Worm (Caenorhabditis elegans) whole organism, L1 larva: ENCODE data around the gene hil-3.

Experiments used
- C34B4.2 ChIP-seq: sonication (generic microtip); optimal IDR thresholded peaks from 2 replicates; lab custom pipeline; 2017; ENCODE audit warnings: mild to moderate bottlenecking, missing genetic modification characterization, missing compliant biosample characterization
- Y116A8C.19 ChIP-seq: sonication (generic microtip); optimal IDR thresholded peaks from 2 replicates; lab custom pipeline; 2016; ENCODE audit warnings: missing compliant biosample characterization, missing genetic modification characterization, borderline replicate concordance
- aha-1 ChIP-seq: fragments of 150-350 bp; optimal IDR thresholded peaks from 2 replicates; lab custom pipeline; 2014; ENCODE audit warnings: missing biosample characterization, missing genetic modification characterization
- alr-1 ChIP-seq: fragments of 200-800 bp; sonication (Bioruptor generic); optimal IDR thresholded peaks from 2 replicates; lab custom pipeline; 2018; ENCODE audit warnings: borderline replicate concordance, mild to moderate bottlenecking, missing genetic modification characterization, missing compliant biosample characterization
- ama-1 ChIP-seq: fragments of 150-350 bp; optimal IDR thresholded peaks from 2 replicates; lab custom pipeline; 2014
- blmp-1 ChIP-seq: fragments of 150-350 bp; optimal IDR thresholded peaks from 2 replicates; lab custom pipeline; 2014; ENCODE audit warnings: missing biosample characterization, missing genetic modification characterization
- ceh-63 ChIP-seq: fragments of 200-800 bp; sonication (Bioruptor generic); optimal IDR thresholded peaks from 2 replicates; lab custom pipeline; 2018; ENCODE audit warnings: mild to moderate bottlenecking, missing genetic modification characterization, missing compliant biosample characterization
- ceh-90 ChIP-seq: sonication (generic microtip); optimal IDR thresholded peaks from 2 replicates; lab custom pipeline; 2016; ENCODE audit warnings: missing genetic modification characterization, missing compliant biosample characterization
- dsc-1 ChIP-seq: sonication (generic microtip); optimal IDR thresholded peaks from 2 replicates; lab custom pipeline; 2016; ENCODE audit warnings: mild to moderate bottlenecking, missing genetic modification characterization, missing compliant biosample characterization
- efl-1 ChIP-seq, 4 experiments: fragments of 150-350 bp; optimal IDR thresholded peaks in 3 of 4; peaks in 1 of 4; 1 replicate in 1 of 4; 2 replicates in 3 of 4; lab custom pipeline; 2014; ENCODE audit warnings: missing biosample characterization in 2 of 4, missing genetic modification characterization in 2 of 4, missing genetic modification reagents in 2 of 4
- elt-2 ChIP-seq: sonication (generic microtip); optimal IDR thresholded peaks from 2 replicates; lab custom pipeline; 2016; ENCODE audit warnings: missing genetic modification characterization, mild to moderate bottlenecking, inconsistent platforms, missing compliant biosample characterization, missing genetic modification reagents
- fkh-4 ChIP-seq: sonication (generic microtip); optimal IDR thresholded peaks from 2 replicates; lab custom pipeline; 2016; ENCODE audit warnings: missing compliant biosample characterization, missing genetic modification characterization, borderline replicate concordance
- grh-1 ChIP-seq: fragments of 200-800 bp; sonication (Bioruptor generic); IDR thresholded peaks from 2 replicates; pipeline ENCODE4 v1.3.6; 2022; ENCODE audit warnings: missing genetic modification reagents, missing genetic modification characterization, missing compliant biosample characterization
- hlh-17 ChIP-seq: fragments of 200-800 bp; sonication (Bioruptor generic); optimal IDR thresholded peaks from 2 replicates; lab custom pipeline; 2018; ENCODE audit warnings: missing genetic modification characterization, mild to moderate bottlenecking, missing compliant biosample characterization, moderate library complexity, borderline replicate concordance
- hlh-4 ChIP-seq: sonication (generic microtip); optimal IDR thresholded peaks from 2 replicates; lab custom pipeline; 2016; ENCODE audit warnings: mild to moderate bottlenecking, missing genetic modification characterization, missing compliant biosample characterization
- hpl-2 ChIP-seq: fragments of 150-350 bp; optimal IDR thresholded peaks from 2 replicates; lab custom pipeline; 2014; ENCODE audit warnings: missing biosample characterization, missing genetic modification reagents, missing genetic modification characterization
- irx-1 ChIP-seq: sonication (generic microtip); optimal IDR thresholded peaks from 2 replicates; lab custom pipeline; 2016; ENCODE audit warnings: missing genetic modification characterization, missing compliant biosample characterization
- isw-1 ChIP-seq: fragments of 200-800 bp; sonication (Bioruptor generic); IDR thresholded peaks from 2 replicates; pipeline ENCODE4 v1.3.6; 2022; ENCODE audit warnings: missing genetic modification characterization, missing compliant biosample characterization
- lin-13 ChIP-seq: fragments of 150-350 bp; optimal IDR thresholded peaks from 2 replicates; lab custom pipeline; 2014; ENCODE audit warnings: missing biosample characterization, missing genetic modification reagents, missing genetic modification characterization
- lin-14 ChIP-seq: fragments of 200-800 bp; sonication (Bioruptor generic); optimal IDR thresholded peaks from 2 replicates; lab custom pipeline; 2018; ENCODE audit warnings: mild to moderate bottlenecking, missing genetic modification characterization, moderate library complexity, missing compliant biosample characterization
- lin-35 ChIP-seq, 2 experiments: fragments of 150-350 bp; optimal IDR thresholded peaks; 2 replicates each; lab custom pipeline; 2014; ENCODE audit warnings: missing biosample characterization in 2 of 2, missing genetic modification characterization in 2 of 2, missing genetic modification reagents in 2 of 2
- lsy-2 ChIP-seq, 2 experiments: fragments of 150-350 bp; optimal IDR thresholded peaks; 2 replicates each; lab custom pipeline; 2014; ENCODE audit warnings: missing biosample characterization in 2 of 2, missing genetic modification characterization in 2 of 2
- mab-9 ChIP-seq: fragments of 200-800 bp; sonication (Bioruptor generic); IDR thresholded peaks from 2 replicates; pipeline ENCODE4 v1.3.6; 2022; ENCODE audit warnings: missing genetic modification reagents, missing genetic modification characterization, missing compliant biosample characterization
- mdl-1 ChIP-seq, 2 experiments: fragments of 150-350 bp; optimal IDR thresholded peaks; 2 replicates each; lab custom pipeline; 2014 to 2017; ENCODE audit warnings: missing biosample characterization in 2 of 2, missing genetic modification characterization in 2 of 2, inconsistent platforms in 1 of 2
- mef-2 ChIP-seq: fragments of 150-350 bp; optimal IDR thresholded peaks from 2 replicates; lab custom pipeline; 2014; ENCODE audit warnings: missing biosample characterization, missing genetic modification characterization
- mep-1 ChIP-seq: fragments of 150-350 bp; optimal IDR thresholded peaks from 2 replicates; lab custom pipeline; 2014; ENCODE audit warnings: missing biosample characterization, missing genetic modification characterization
- nhr-19 ChIP-seq: fragments of 200-800 bp; sonication (Bioruptor generic); conservative IDR thresholded peaks from 2 replicates; pipeline ENCODE4 v1.3.6; 2022; ENCODE audit warnings: missing genetic modification characterization, missing compliant biosample characterization
- nhr-71 ChIP-seq: sonication (generic microtip); optimal IDR thresholded peaks from 2 replicates; lab custom pipeline; 2016; ENCODE audit warnings: mild to moderate bottlenecking, missing genetic modification characterization, moderate library complexity, missing compliant biosample characterization
- nhr-84 ChIP-seq: sonication (generic microtip); optimal IDR thresholded peaks from 2 replicates; lab custom pipeline; 2017; ENCODE audit warnings: missing biosample characterization, missing genetic modification characterization
- nhr-85 ChIP-seq: sonication (generic microtip); peaks from one replicate; lab custom pipeline; 2016; ENCODE audit warnings: missing genetic modification characterization, inconsistent platforms, missing compliant biosample characterization
- nhr-90 ChIP-seq: sonication (generic microtip); optimal IDR thresholded peaks from 2 replicates; lab custom pipeline; 2016; ENCODE audit warnings: mild to moderate bottlenecking, missing genetic modification characterization, missing compliant biosample characterization; ENCODE audit not compliant: poor library complexity
- pag-3 ChIP-seq: sonication (generic microtip); optimal IDR thresholded peaks from 2 replicates; lab custom pipeline; 2017; ENCODE audit warnings: missing genetic modification characterization, mild to moderate bottlenecking, missing compliant biosample characterization, antibody characterized with exemption, borderline replicate concordance; ENCODE audit not compliant: insufficient read depth
- pqm-1 ChIP-seq: sonication (generic microtip); optimal IDR thresholded peaks from 3 replicates; lab custom pipeline; 2017; ENCODE audit warnings: missing biosample characterization, missing genetic modification characterization
- skn-1 ChIP-seq: fragments of 150-350 bp; optimal IDR thresholded peaks from 2 replicates; lab custom pipeline; 2014; ENCODE audit warnings: missing biosample characterization, missing genetic modification characterization
- snpc-4 ChIP-seq: fragments of 150-350 bp; optimal IDR thresholded peaks from 2 replicates; lab custom pipeline; 2014; ENCODE audit warnings: missing biosample characterization, missing genetic modification characterization
- snu-23 ChIP-seq: sonication (generic microtip); optimal IDR thresholded peaks from 2 replicates; lab custom pipeline; 2016; ENCODE audit warnings: missing genetic modification characterization, missing compliant biosample characterization
- sox-4 ChIP-seq: sonication (generic microtip); optimal IDR thresholded peaks from 2 replicates; lab custom pipeline; 2016; ENCODE audit warnings: missing genetic modification characterization, missing compliant biosample characterization
- swsn-7 ChIP-seq: sonication (generic microtip); optimal IDR thresholded peaks from 2 replicates; lab custom pipeline; 2016; ENCODE audit warnings: missing genetic modification characterization, missing compliant biosample characterization
- tbx-2 ChIP-seq: sonication (generic microtip); optimal IDR thresholded peaks from 2 replicates; lab custom pipeline; 2016; ENCODE audit warnings: missing genetic modification characterization, missing compliant biosample characterization
- tlp-1 ChIP-seq: fragments of 150-350 bp; optimal IDR thresholded peaks from 2 replicates; lab custom pipeline; 2014; ENCODE audit warnings: missing biosample characterization, missing genetic modification characterization
- unc-30 ChIP-seq: sonication (generic microtip); optimal IDR thresholded peaks from 2 replicates; lab custom pipeline; 2017; ENCODE audit warnings: missing biosample characterization, missing genetic modification characterization
- unc-86 ChIP-seq: sonication (generic microtip); optimal IDR thresholded peaks from 2 replicates; lab custom pipeline; 2016; ENCODE audit warnings: missing genetic modification characterization, missing compliant biosample characterization
- unc-98 ChIP-seq: fragments of 200-800 bp; sonication (Bioruptor generic); IDR thresholded peaks from 2 replicates; pipeline ENCODE4 v1.3.6; 2022; ENCODE audit warnings: missing genetic modification characterization, missing compliant biosample characterization
- vab-15 ChIP-seq: sonication (generic microtip); optimal IDR thresholded peaks from 2 replicates; lab custom pipeline; 2017; ENCODE audit warnings: missing genotype, mild to moderate bottlenecking, missing genetic modification characterization, missing compliant biosample characterization
- xbp-1 ChIP-seq: sonication (generic microtip); optimal IDR thresholded peaks from 2 replicates; lab custom pipeline; 2016; ENCODE audit warnings: missing genetic modification characterization, missing compliant biosample characterization
- zag-1 ChIP-seq: fragments of 150-350 bp; optimal IDR thresholded peaks from 2 replicates; lab custom pipeline; 2014; ENCODE audit warnings: missing biosample characterization, missing genetic modification characterization
- zip-4 ChIP-seq: fragments of 200-800 bp; sonication (Bioruptor generic); optimal IDR thresholded peaks from 2 replicates; lab custom pipeline; 2018; ENCODE audit warnings: mild to moderate bottlenecking, missing genetic modification characterization, moderate library complexity, missing compliant biosample characterization
- ztf-11 ChIP-seq, 2 experiments: sonication (generic microtip); optimal IDR thresholded peaks; 2 replicates each; lab custom pipeline; 2016 to 2017; ENCODE audit warnings: missing genetic modification characterization in 2 of 2, missing biosample characterization in 1 of 2, missing compliant biosample characterization in 1 of 2

hil-3 gene

DNA sequence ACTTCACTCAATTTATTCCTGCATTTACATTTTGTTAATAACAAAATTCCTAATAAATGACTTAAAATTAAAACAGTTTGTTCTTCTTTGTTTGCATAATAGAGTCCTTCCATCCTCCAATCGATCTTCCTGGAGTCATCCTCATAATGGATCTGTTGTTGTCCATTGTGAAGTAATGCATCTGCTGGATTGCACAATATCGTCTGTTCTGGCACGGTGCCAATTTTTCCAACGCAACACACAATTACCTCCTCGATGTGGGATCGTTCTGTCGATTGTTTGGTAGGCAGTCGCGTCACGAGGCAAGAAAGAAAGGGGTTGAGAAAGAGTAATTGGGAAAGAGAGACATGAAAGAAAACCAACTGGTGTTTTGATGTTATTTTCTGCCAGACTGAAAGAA, 1.0 kb downstream of the hil-3 start (continued):
- TF ChIP-seq ztf-11 (tag; optimal IDR thresholded peaks at IDR 0.05; lab: Kevin White, UChicago) (peak in 1 of 2 experiments; percentile 69), lin-14 (GFP tag; lab: Kevin White, UChicago) (peak; percentile 50), lsy-2 (tag; optimal IDR thresholded peaks at IDR 0.05; lab: Kevin White, UChicago) (peak; percentile 0 to 29), nhr-71 (peak; percentile 56), elt-2 (no peak), unc-98 (GFP tag; lab: Robert Waterston, UW) (no peak), mdl-1 (tag; optimal IDR thresholded peaks at IDR 0.05; lab: Kevin White, UChicago) (peak in 1 of 2 experiments; percentile 45), sox-4 (tag; lab: Kevin White, UChicago) (no peak), swsn-7 (tag; lab: Kevin White, UChicago) (peak; percentile 53), pag-3 (tag; lab: Kevin White, UChicago) (no peak), efl-1 (optimal IDR thresholded peaks at IDR 0.05; lab: Kevin White, UChicago) (peak; percentile 6 to 23), efl-1 (GFP tag; optimal IDR thresholded peaks at IDR 0.05 in 1 of 2; lab: Kevin White, UChicago) (no peak), mep-1 (tag; lab: Kevin White, UChicago) (peak; percentile 72), blmp-1 (tag; lab: Kevin White, UChicago) (peak; percentile 65), skn-1 (tag; lab: Kevin White, UChicago) (peak; percentile 34), zag-1 (no peak), unc-30 (tag; lab: Kevin White, UChicago) (no peak), fkh-4 (no peak), ceh-63 (no peak), xbp-1 (tag; lab: Kevin White, UChicago) (peak; percentile 13), hlh-17 (GFP tag; lab: Kevin White, UChicago) (no peak), vab-15 (tag; lab: Kevin White, UChicago) (no peak), C34B4.2 (tag; lab: Kevin White, UChicago) (no peak), zip-4 (GFP tag; lab: Kevin White, UChicago) (no peak), lin-35 (GFP tag; optimal IDR thresholded peaks at IDR 0.05; lab: Kevin White, UChicago) (no peak), irx-1 (tag; lab: Kevin White, UChicago) (no peak)

DNA sequence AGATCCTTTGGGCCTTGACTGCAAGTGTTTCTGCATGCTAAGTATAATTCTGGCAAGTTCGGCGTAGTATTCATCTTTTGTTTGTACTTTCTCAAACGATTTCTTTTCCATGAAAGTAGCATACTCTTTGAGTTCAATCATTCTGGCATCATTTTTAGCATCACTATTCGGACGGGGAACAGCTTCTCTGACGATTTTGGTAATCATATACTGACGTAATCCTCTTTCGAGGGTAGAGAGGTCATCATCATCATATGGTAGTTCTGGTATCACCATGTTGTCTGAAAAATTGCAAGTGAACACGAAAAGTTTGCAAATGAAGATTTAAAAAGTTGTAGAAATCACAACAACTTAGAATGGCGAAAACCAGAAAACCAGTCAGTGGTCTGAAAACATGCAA, 3.8 kb downstream of the hil-3 start, which contains the start of gene F22F1.3:
TSS of gene F22F1.3 (minus strand) at position 281 of the 400 bp plus-strand sequence.
- TF ChIP-seq grh-1 (GFP tag; lab: Robert Waterston, UW) (no peak), lin-13 (GFP tag; lab: Kevin White, UChicago) (no peak), unc-86 (tag; lab: Kevin White, UChicago) (no peak)

- no peak for TF ChIP-seq ceh-90 (tag; lab: Kevin White, UChicago)
- no peak for TF ChIP-seq nhr-85
- no peak for TF ChIP-seq pqm-1 (tag; lab: Kevin White, UChicago)
- peak; percentile 29; the same call in 1 of the 2 replicates for TF ChIP-seq nhr-19 (GFP tag; lab: Robert Waterston, UW)
- TF ChIP-seq nhr-90 (tag; lab: Kevin White, UChicago): no peak
- TF ChIP-seq aha-1 (tag; lab: Kevin White, UChicago): no peak
- TF ChIP-seq efl-1 (optimal IDR thresholded peaks at IDR 0.05; lab: Kevin White, UChicago): no peak
- peak in 1 of 2 experiments; percentile 4 for TF ChIP-seq efl-1 (GFP tag; optimal IDR thresholded peaks at IDR 0.05 in 1 of 2; lab: Kevin White, UChicago)
- no peak for TF ChIP-seq mep-1 (tag; lab: Kevin White, UChicago)
- peak; percentile 24; the same call in 1 of the 2 replicates for TF ChIP-seq isw-1 (GFP tag; lab: Robert Waterston, UW)
- TF ChIP-seq snpc-4 (tag; lab: Kevin White, UChicago): no peak
- no peak for TF ChIP-seq tlp-1 (tag; lab: Kevin White, UChicago)
- peak; percentile 7 for TF ChIP-seq tbx-2
- TF ChIP-seq hlh-4 (tag; lab: Kevin White, UChicago): no peak
- TF ChIP-seq zag-1: no peak
- TF ChIP-seq vab-15 (tag; lab: Kevin White, UChicago): no peak
- no peak for TF ChIP-seq mdl-1 (tag; optimal IDR thresholded peaks at IDR 0.05; lab: Kevin White, UChicago)
- TF ChIP-seq mef-2 (tag; lab: Kevin White, UChicago): no peak
- no peak for TF ChIP-seq nhr-84 (tag; lab: Kevin White, UChicago)
- TF ChIP-seq swsn-7 (tag; lab: Kevin White, UChicago): peak; percentile 60
- no peak for TF ChIP-seq Y116A8C.19
- no peak for TF ChIP-seq grh-1 (GFP tag; lab: Robert Waterston, UW)
- TF ChIP-seq ama-1 (lab: Kevin White, UChicago): no peak
- no peak for TF ChIP-seq alr-1
- TF ChIP-seq nhr-71: peak; percentile 39
- no peak for TF ChIP-seq mab-9
- TF ChIP-seq snu-23 (GFP tag; lab: Kevin White, UChicago): peak; percentile 15
- TF ChIP-seq pag-3 (tag; lab: Kevin White, UChicago): no peak
- TF ChIP-seq hpl-2 (GFP tag; lab: Kevin White, UChicago): no peak
- peak; percentile 39 for TF ChIP-seq dsc-1 (tag; lab: Kevin White, UChicago)
These were observed 4.6 kb downstream of the hil-3 start for ce11 chrX:8163555-8163954.
